Worm (Caenorhabditis elegans) whole organism, L2 larva: Measurements from ENCODE around the gene set-8.
"Not testable (repeated sequence)": the region's sequence is repeated elsewhere in the genome, so short reads cannot be mapped to it uniquely, and the experiment has no call there.

Source experiments
- C34F6.9 ChIP-seq: fragments of 150-350 bp; optimal IDR thresholded peaks from 2 replicates; lab custom pipeline; 2014; ENCODE audit warnings: missing biosample characterization, missing genetic modification characterization
- F13H6.1 ChIP-seq: sonication (generic microtip); optimal IDR thresholded peaks from 2 replicates; lab custom pipeline; 2016; ENCODE audit warnings: missing genetic modification characterization, missing compliant biosample characterization
- R02D3.7 ChIP-seq: fragments of 150-350 bp; optimal IDR thresholded peaks from 2 replicates; lab custom pipeline; 2014; ENCODE audit warnings: missing biosample characterization, missing genetic modification characterization
- Y55F3AM.14 ChIP-seq: fragments of 200-800 bp; sonication (Bioruptor generic); optimal IDR thresholded peaks from 2 replicates; lab custom pipeline; 2018; ENCODE audit warnings: mild to moderate bottlenecking, missing genetic modification characterization, missing compliant biosample characterization
- ZK546.5 ChIP-seq: sonication (generic microtip); optimal IDR thresholded peaks from 2 replicates; lab custom pipeline; 2017; ENCODE audit warnings: missing biosample characterization, missing genetic modification characterization
- aly-2 ChIP-seq: fragments of 150-350 bp; optimal IDR thresholded peaks from 2 replicates; lab custom pipeline; 2014; ENCODE audit warnings: missing biosample characterization, missing genetic modification characterization
- ceh-16 ChIP-seq: fragments of 150-350 bp; optimal IDR thresholded peaks from 2 replicates; lab custom pipeline; 2014; ENCODE audit warnings: missing biosample characterization, missing genetic modification characterization
- crh-2 ChIP-seq: sonication (generic microtip); optimal IDR thresholded peaks from 2 replicates; lab custom pipeline; 2017; ENCODE audit warnings: missing biosample characterization, missing genetic modification characterization
- dmd-4 ChIP-seq: sonication (generic microtip); optimal IDR thresholded peaks from 2 replicates; lab custom pipeline; 2017; ENCODE audit warnings: missing biosample characterization, missing genetic modification characterization
- egl-27 ChIP-seq: sonication (generic microtip); optimal IDR thresholded peaks from 3 replicates; lab custom pipeline; 2017; ENCODE audit warnings: missing biosample characterization, missing genetic modification reagents, missing genetic modification characterization
- elt-3 ChIP-seq: sonication (generic microtip); optimal IDR thresholded peaks from 2 replicates; lab custom pipeline; 2017; ENCODE audit warnings: missing biosample characterization, missing genetic modification characterization
- fos-1 ChIP-seq: fragments of 150-350 bp; optimal IDR thresholded peaks from 2 replicates; lab custom pipeline; 2014; ENCODE audit warnings: missing biosample characterization, missing genetic modification characterization
- gmeb-1 ChIP-seq: fragments of 150-350 bp; optimal IDR thresholded peaks from 2 replicates; lab custom pipeline; 2014; ENCODE audit warnings: missing biosample characterization, missing genetic modification characterization
- lin-11 ChIP-seq: fragments of 150-350 bp; sonication (generic microtip); optimal IDR thresholded peaks from 2 replicates; lab custom pipeline; 2014; ENCODE audit warnings: missing biosample characterization, missing genetic modification characterization, inconsistent platforms, mixed read lengths
- lin-13 ChIP-seq: fragments of 150-350 bp; optimal IDR thresholded peaks from 2 replicates; lab custom pipeline; 2014; ENCODE audit warnings: missing biosample characterization, missing genetic modification reagents, missing genetic modification characterization
- lin-39 ChIP-seq: fragments of 150-350 bp; optimal IDR thresholded peaks from 2 replicates; lab custom pipeline; 2014; ENCODE audit warnings: missing biosample characterization, missing genetic modification reagents, missing genetic modification characterization
- lsy-2 ChIP-seq, 2 experiments: fragments of 150-350 bp in 1 of 2; sonication (generic microtip) in 1 of 2; optimal IDR thresholded peaks; 2 replicates each; lab custom pipeline; 2014 to 2017; ENCODE audit warnings: missing biosample characterization in 2 of 2, missing genetic modification characterization in 2 of 2
- mab-5 ChIP-seq: fragments of 150-350 bp; optimal IDR thresholded peaks from 2 replicates; lab custom pipeline; 2014; ENCODE audit warnings: missing biosample characterization, missing genetic modification characterization
- mdl-1 ChIP-seq, 2 experiments: fragments of 150-350 bp in 1 of 2; sonication (generic microtip) in 1 of 2; optimal IDR thresholded peaks; 2 replicates each; lab custom pipeline; 2017; ENCODE audit warnings: missing biosample characterization in 2 of 2, missing genetic modification characterization in 2 of 2
- nhr-11 ChIP-seq: fragments of 150-350 bp; optimal IDR thresholded peaks from 2 replicates; lab custom pipeline; 2014; ENCODE audit warnings: missing biosample characterization, missing genetic modification characterization
- nhr-12 ChIP-seq: fragments of 150-350 bp; optimal IDR thresholded peaks from 2 replicates; lab custom pipeline; 2014; ENCODE audit warnings: missing biosample characterization, missing genetic modification characterization
- nhr-129 ChIP-seq: fragments of 150-350 bp; optimal IDR thresholded peaks from 2 replicates; lab custom pipeline; 2014; ENCODE audit warnings: missing biosample characterization, missing genetic modification characterization
- nhr-21 ChIP-seq: fragments of 150-350 bp; optimal IDR thresholded peaks from 2 replicates; lab custom pipeline; 2014; ENCODE audit warnings: missing biosample characterization, missing genetic modification characterization
- nhr-23 ChIP-seq: fragments of 150-350 bp; optimal IDR thresholded peaks from 2 replicates; lab custom pipeline; 2014; ENCODE audit warnings: missing biosample characterization, missing genetic modification reagents, missing genetic modification characterization
- nhr-237 ChIP-seq: fragments of 150-350 bp; optimal IDR thresholded peaks from 2 replicates; lab custom pipeline; 2014; ENCODE audit warnings: missing biosample characterization, missing genetic modification characterization
- nhr-25 ChIP-seq: fragments of 150-350 bp; sonication (generic microtip); optimal IDR thresholded peaks from 3 replicates; lab custom pipeline; 2014; ENCODE audit warnings: missing biosample characterization, missing genetic modification characterization
- nhr-6 ChIP-seq: fragments of 150-350 bp; optimal IDR thresholded peaks from 2 replicates; lab custom pipeline; 2014; ENCODE audit warnings: missing biosample characterization, missing genetic modification characterization
- nhr-77 ChIP-seq: fragments of 150-350 bp; optimal IDR thresholded peaks from 2 replicates; lab custom pipeline; 2014; ENCODE audit warnings: missing biosample characterization, missing genetic modification characterization
- peb-1 ChIP-seq: fragments of 150-350 bp; optimal IDR thresholded peaks from 2 replicates; lab custom pipeline; 2014; ENCODE audit warnings: missing biosample characterization, missing genetic modification characterization
- sem-4 ChIP-seq: fragments of 150-350 bp; optimal IDR thresholded peaks from 2 replicates; lab custom pipeline; 2014; ENCODE audit warnings: missing biosample characterization, missing genetic modification reagents, missing genetic modification characterization
- sma-3 ChIP-seq: sonication (generic microtip); optimal IDR thresholded peaks from 2 replicates; lab custom pipeline; 2016; ENCODE audit warnings: missing genetic modification reagents, missing genetic modification characterization, missing compliant biosample characterization
- sma-9 ChIP-seq, 2 experiments: fragments of 150-350 bp in 1 of 2; sonication (generic microtip) in 1 of 2; optimal IDR thresholded peaks; 2 replicates each; lab custom pipeline; 2014 to 2016; ENCODE audit warnings: missing genetic modification characterization in 2 of 2, mild to moderate bottlenecking in 1 of 2, missing biosample characterization in 1 of 2, missing compliant biosample characterization in 1 of 2, missing genetic modification reagents in 1 of 2, moderate library complexity in 1 of 2
- snpc-4 ChIP-seq: fragments of 150-350 bp; optimal IDR thresholded peaks from 2 replicates; lab custom pipeline; 2014; ENCODE audit warnings: missing biosample characterization, missing genetic modification characterization
- unc-55 ChIP-seq: fragments of 150-350 bp; sonication (generic microtip); optimal IDR thresholded peaks from 3 replicates; lab custom pipeline; 2014; ENCODE audit warnings: missing biosample characterization, missing genetic modification reagents, missing genetic modification characterization
- unc-62 ChIP-seq: fragments of 150-350 bp; optimal IDR thresholded peaks from 2 replicates; lab custom pipeline; 2014; ENCODE audit warnings: missing biosample characterization, missing genetic modification reagents, missing genetic modification characterization
- zag-1 ChIP-seq: fragments of 150-350 bp; optimal IDR thresholded peaks from 2 replicates; lab custom pipeline; 2014; ENCODE audit warnings: missing biosample characterization, missing genetic modification characterization
- ztf-1 ChIP-seq: fragments of 200-800 bp; sonication (Bioruptor generic); conservative IDR thresholded peaks from 2 replicates; pipeline ENCODE4 v1.3.6; 2022; ENCODE audit warnings: missing genetic modification characterization, missing compliant biosample characterization
- ztf-11 ChIP-seq: sonication (generic microtip); optimal IDR thresholded peaks from 2 replicates; lab custom pipeline; 2017; ENCODE audit warnings: missing biosample characterization, missing genetic modification characterization
- ztf-4 ChIP-seq: fragments of 150-350 bp; optimal IDR thresholded peaks from 2 replicates; lab custom pipeline; 2014; ENCODE audit warnings: missing biosample characterization, missing genetic modification characterization

The set-8 gene

ce11 chrX:13448665-13449099, 2.2 kb downstream of the set-8 start:
- TF ChIP-seq nhr-6 = peak; percentile 3
- peak; percentile 59 for TF ChIP-seq unc-55 (GFP tag; lab: Kevin White, UChicago)
- TF ChIP-seq nhr-21 (tag; lab: Kevin White, UChicago) = peak; percentile 70
- TF ChIP-seq sma-3 (GFP tag; lab: Kevin White, UChicago) = peak; percentile 71
- TF ChIP-seq zag-1 = peak; percentile 51
- peak; percentile 40 for TF ChIP-seq Y55F3AM.14 (GFP tag; lab: Kevin White, UChicago)
- peak; percentile 57 for TF ChIP-seq crh-2 (tag; lab: Kevin White, UChicago)
- TF ChIP-seq egl-27 = peak; percentile 20
- peak; percentile 47 for TF ChIP-seq lin-13
- TF ChIP-seq fos-1 (tag; lab: Kevin White, UChicago) = peak; percentile 42
- peak; percentile 46 for TF ChIP-seq F13H6.1 (tag; lab: Kevin White, UChicago)
- TF ChIP-seq lin-11 = peak; percentile 47
- peak; percentile 49 for TF ChIP-seq C34F6.9 (tag; lab: Kevin White, UChicago)
- TF ChIP-seq lsy-2 (tag; optimal IDR thresholded peaks at IDR 0.05; lab: Kevin White, UChicago) = peak; percentile 20 to 52
- TF ChIP-seq mdl-1 (tag; optimal IDR thresholded peaks at IDR 0.05; lab: Kevin White, UChicago) = peak in 1 of 2 experiments; percentile 54
- TF ChIP-seq nhr-129 = peak; percentile 79
- peak; percentile 71 for TF ChIP-seq sma-9 (GFP tag; optimal IDR thresholded peaks at IDR 0.05; lab: Kevin White, UChicago)
- TF ChIP-seq sma-9 (tag; optimal IDR thresholded peaks at IDR 0.05; lab: Kevin White, UChicago) = not testable (repeated sequence)

- no peak for TF ChIP-seq nhr-23
- TF ChIP-seq sem-4 (tag; lab: Kevin White, UChicago) = no peak
- no peak for TF ChIP-seq mab-5 (tag; lab: Kevin White, UChicago)
- no peak for TF ChIP-seq nhr-12 (tag; lab: Kevin White, UChicago)
- TF ChIP-seq F13H6.1 (tag; lab: Kevin White, UChicago) = no peak
- TF ChIP-seq elt-3 = no peak
- no peak for TF ChIP-seq ztf-11 (tag; lab: Kevin White, UChicago)
- TF ChIP-seq unc-62 = no peak
- no peak for TF ChIP-seq peb-1
- no peak for TF ChIP-seq lin-11
These were observed 5.1 kb downstream of the set-8 start, which contains the start of gene F02D10.6 for ce11 chrX:13451578-13451977. F02D10.6 (minus strand) TSS chrX:13451678.

DNA sequence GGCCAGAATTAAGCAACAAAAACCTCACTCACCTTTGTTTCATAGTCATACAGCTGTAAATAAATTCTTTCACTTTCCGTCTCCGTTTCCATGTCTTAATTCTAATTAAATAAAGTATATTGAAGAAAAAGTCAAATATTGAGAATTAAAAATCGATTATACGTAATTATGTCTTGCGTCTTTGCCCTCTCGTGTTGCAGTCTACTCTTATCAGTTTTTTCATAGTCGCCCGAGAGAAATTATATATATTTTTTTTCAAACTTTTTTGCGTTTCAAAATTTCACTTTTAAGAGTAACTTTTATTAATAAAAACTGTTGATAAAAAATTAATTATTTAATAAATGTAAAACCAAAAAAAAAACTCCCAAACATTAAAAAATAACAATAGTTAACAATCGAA, 9.9 kb downstream of the set-8 start, which contains the start of gene flr-1:
TSS of gene flr-1 (minus strand) at position 101 of the 400 bp plus-strand sequence.
- TF ChIP-seq snpc-4 (tag; lab: Kevin White, UChicago) (no peak), nhr-77 (tag; lab: Kevin White, UChicago) (no peak), nhr-237 (tag; lab: Kevin White, UChicago) (no peak), ZK546.5 (no peak), dmd-4 (tag; lab: Kevin White, UChicago) (no peak), peb-1 (no peak), aly-2 (tag; lab: Kevin White, UChicago) (no peak), mab-5 (tag; lab: Kevin White, UChicago) (no peak), ztf-4 (tag; lab: Kevin White, UChicago) (no peak), ztf-1 (no peak), ztf-11 (tag; lab: Kevin White, UChicago) (no peak), nhr-12 (tag; lab: Kevin White, UChicago) (no peak), lsy-2 (tag; optimal IDR thresholded peaks at IDR 0.05; lab: Kevin White, UChicago) (no peak)

DNA sequence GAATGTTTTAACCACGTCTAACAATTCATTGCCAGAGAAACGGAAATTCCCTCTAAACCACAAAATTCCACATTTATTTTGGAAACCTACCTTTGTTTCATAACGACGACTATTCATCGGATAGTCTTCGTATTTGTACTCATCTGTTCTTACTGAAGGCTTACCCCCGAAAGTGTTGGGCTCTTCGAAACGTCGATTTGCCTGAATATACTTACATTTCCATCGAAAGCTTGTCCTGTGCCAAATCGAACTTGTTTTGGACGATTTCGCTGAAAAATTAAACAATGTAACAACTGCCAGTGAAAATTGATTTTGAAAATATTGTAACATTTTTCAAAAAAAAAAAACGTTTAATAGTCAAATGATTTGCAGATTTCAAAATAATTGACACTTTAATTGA, 16.0 kb downstream of the set-8 start, which contains the start of gene F02D10.3:
TSS of gene F02D10.3 (minus strand) at position 101 of the 400 bp plus-strand sequence.
- no peak for TF ChIP-seq lin-39 (tag; lab: Kevin White, UChicago)
- no peak for TF ChIP-seq ztf-11 (tag; lab: Kevin White, UChicago)
- TF ChIP-seq lsy-2 (tag; optimal IDR thresholded peaks at IDR 0.05; lab: Kevin White, UChicago) = no peak
- TF ChIP-seq nhr-6 = no peak
- no peak for TF ChIP-seq ceh-16 (tag; lab: Kevin White, UChicago)
- no peak for TF ChIP-seq nhr-129
- no peak for TF ChIP-seq nhr-237 (tag; lab: Kevin White, UChicago)
- no peak for TF ChIP-seq peb-1
- TF ChIP-seq R02D3.7 (tag; lab: Kevin White, UChicago) = no peak
- no peak for TF ChIP-seq C34F6.9 (tag; lab: Kevin White, UChicago)
- TF ChIP-seq unc-55 (GFP tag; lab: Kevin White, UChicago) = no peak
- no peak for TF ChIP-seq sma-3 (GFP tag; lab: Kevin White, UChicago)
- no peak for TF ChIP-seq snpc-4 (tag; lab: Kevin White, UChicago)
- TF ChIP-seq nhr-25 (tag; lab: Kevin White, UChicago) = no peak
- TF ChIP-seq dmd-4 (tag; lab: Kevin White, UChicago) = no peak
- no peak for TF ChIP-seq elt-3
- TF ChIP-seq nhr-11 (tag; lab: Kevin White, UChicago) = no peak
- no peak for TF ChIP-seq gmeb-1 (tag; lab: Kevin White, UChicago)
- TF ChIP-seq, all 48 proteins: peak for 0
